Fruit fly (Drosophila melanogaster): ENCODE measurements around the gene Usp2.

Gene Usp2

DNA sequence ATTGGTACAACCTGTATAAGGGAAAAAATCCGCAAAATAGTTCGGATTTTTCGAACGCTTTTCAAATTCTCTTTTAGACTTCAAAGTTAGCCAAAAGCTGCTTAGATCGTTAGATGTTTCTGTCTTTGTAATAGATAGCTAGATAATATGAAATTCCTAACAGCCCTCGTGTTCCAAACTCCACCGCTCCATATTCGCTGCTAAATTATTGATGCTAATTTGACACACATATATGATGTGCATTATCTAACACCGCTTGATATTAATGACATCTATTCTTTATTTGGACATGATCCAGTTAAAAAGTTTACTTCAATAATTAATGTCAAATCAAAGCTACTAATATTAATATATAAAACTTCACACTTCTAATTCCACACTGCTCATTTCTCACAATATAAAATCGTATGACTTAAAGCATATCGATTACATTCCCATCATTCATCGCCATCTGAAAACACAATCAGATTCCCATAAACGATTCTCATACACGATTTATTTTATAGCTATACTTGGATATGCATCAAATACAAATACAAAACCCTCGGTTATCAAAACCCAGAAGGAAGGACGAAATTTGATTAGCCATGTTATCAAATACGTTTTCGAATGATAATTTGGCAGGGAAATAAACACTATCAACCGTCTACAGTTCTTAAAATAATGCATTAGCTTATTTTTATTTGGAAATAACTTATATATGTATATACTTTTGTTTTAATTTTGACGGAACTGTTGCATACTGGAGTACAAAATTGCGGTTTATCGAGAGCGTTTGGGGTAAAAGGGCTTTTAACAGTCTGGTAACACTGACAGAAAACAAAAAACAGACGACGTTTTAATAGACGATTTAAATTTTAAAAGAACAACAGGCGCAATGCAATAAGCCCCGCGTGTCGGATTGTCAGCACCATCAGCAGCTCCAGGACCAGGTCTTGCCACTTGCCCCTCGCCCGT is 11.4 kb upstream of the Usp2 start, which contains the start of gene CG14621 (continued):
- TF ChIP-seq ci (GFP tag; IDR thresholded peaks at IDR 0.05) = no peak
- TF ChIP-seq ac (GFP tag; optimal IDR thresholded peaks at IDR 0.05) = no peak
- TF ChIP-seq CG11093 (GFP tag; IDR thresholded peaks at IDR 0.05) = no peak
- TF ChIP-seq Hey (tag; optimal IDR thresholded peaks at IDR 0.05) = no peak
- TF ChIP-seq CG14710 (tag; optimal IDR thresholded peaks at IDR 0.05) = peak; percentile 24
- TF ChIP-seq CG2889 (GFP tag; IDR thresholded peaks at IDR 0.05) = no peak
- no peak for TF ChIP-seq Bgb (GFP tag; IDR thresholded peaks at IDR 0.05; ENCODE audit: partially characterized antibody)
- TF ChIP-seq CG7963 (GFP tag; IDR thresholded peaks at IDR 0.05; ENCODE audit: partially characterized antibody) = no peak
- 0 out of 3 replicates have a peak, but pooled peaks have one; percentile 7 for TF ChIP-seq row (GFP tag; IDR thresholded peaks at IDR 0.05)
- TF ChIP-seq Dip3 (GFP tag; optimal IDR thresholded peaks at IDR 0.05) = no peak
- no peak for TF ChIP-seq Doc3 (GFP tag; IDR thresholded peaks at IDR 0.05; ENCODE audit: partially characterized antibody)
- TF ChIP-seq repo (GFP tag; optimal IDR thresholded peaks at IDR 0.05) = no peak
- 0 out of 3 replicates have a peak, but pooled peaks have one; percentile 10 for TF ChIP-seq CG6791 (GFP tag; IDR thresholded peaks at IDR 0.05; ENCODE audit: partially characterized antibody)
- no peak for TF ChIP-seq ara (GFP tag; IDR thresholded peaks at IDR 0.05)
- no peak for TF ChIP-seq CG7357 (GFP tag; IDR thresholded peaks at IDR 0.05)
- TF ChIP-seq ssp (GFP tag; IDR thresholded peaks at IDR 0.05) = peak; percentile 60
- TF ChIP-seq shn (GFP tag; optimal IDR thresholded peaks at IDR 0.05) = no peak
- no peak for TF ChIP-seq jumu (GFP tag; optimal IDR thresholded peaks at IDR 0.05)
- 0 out of 2 replicates have a peak, but pooled peaks have one; percentile 7 for TF ChIP-seq bbx (GFP tag; IDR thresholded peaks at IDR 0.05; ENCODE audit: partially characterized antibody)
- TF ChIP-seq danr (GFP tag; IDR thresholded peaks at IDR 0.05) = no peak
- peak; percentile 41 for TF ChIP-seq stwl (tag; optimal IDR thresholded peaks at IDR 0.05)
- TF ChIP-seq CG43689 (GFP tag; IDR thresholded peaks at IDR 0.05) = no peak
- TF ChIP-seq grn (GFP tag; optimal IDR thresholded peaks at IDR 0.05) = no peak
- TF ChIP-seq CG1603 (tag; optimal IDR thresholded peaks at IDR 0.05) = peak; percentile 91
- TF ChIP-seq CG9609 (GFP tag; optimal IDR thresholded peaks at IDR 0.05) = no peak
- TF ChIP-seq CG8944 (GFP tag; optimal IDR thresholded peaks at IDR 0.05) = no peak
- no peak for TF ChIP-seq CG34422 (GFP tag; IDR thresholded peaks at IDR 0.05)
- no peak for TF ChIP-seq CG8478 (optimal IDR thresholded peaks at IDR 0.05)
- TF ChIP-seq gcm2 (GFP tag; optimal IDR thresholded peaks at IDR 0.05) = no peak
- no peak for TF ChIP-seq HLH3B (GFP tag; IDR thresholded peaks at IDR 0.05)
- TF ChIP-seq CG9932 (GFP tag; IDR thresholded peaks at IDR 0.05) = peak; percentile 35; the same call in 1 of the 2 replicates
- TF ChIP-seq CoRest (tag; optimal IDR thresholded peaks at IDR 0.05) = peak; percentile 12
- TF ChIP-seq CG4707 (GFP tag; optimal IDR thresholded peaks at IDR 0.05) = no peak
- TF ChIP-seq Dbx (GFP tag; IDR thresholded peaks at IDR 0.05) = no peak
- peak; percentile 50 for TF ChIP-seq CG10267 (tag; optimal IDR thresholded peaks at IDR 0.05)
- TF ChIP-seq CG12391 (tag; optimal IDR thresholded peaks at IDR 0.05) = no peak
- TF ChIP-seq prd (optimal IDR thresholded peaks at IDR 0.05) = no peak
- no peak for TF ChIP-seq prd (GFP tag; IDR thresholded peaks at IDR 0.05)
- no peak for TF ChIP-seq CG13624 (GFP tag; optimal IDR thresholded peaks at IDR 0.05)
- TF ChIP-seq z (GFP tag; IDR thresholded peaks at IDR 0.05) = no peak
- no peak for TF ChIP-seq usp (GFP tag; optimal IDR thresholded peaks at IDR 0.05)
- TF ChIP-seq CG1024 (GFP tag; IDR thresholded peaks at IDR 0.05) = peak; percentile 77
- no peak for TF ChIP-seq CG4730 (GFP tag; IDR thresholded peaks at IDR 0.05)
- peak; percentile 16 for TF ChIP-seq CG12659 (GFP tag; optimal IDR thresholded peaks at IDR 0.05)
- TF ChIP-seq CG10147 (GFP tag; optimal IDR thresholded peaks at IDR 0.05) = no peak
- TF ChIP-seq Dp (GFP tag; optimal IDR thresholded peaks at IDR 0.05) = peak; percentile 32
- peak; percentile 59 for TF ChIP-seq BEAF-32 (GFP tag; optimal IDR thresholded peaks at IDR 0.05)
- no peak for TF ChIP-seq cg (GFP tag; optimal IDR thresholded peaks at IDR 0.05)
- no peak for TF ChIP-seq al (GFP tag; IDR thresholded peaks at IDR 0.05)
- TF ChIP-seq Tbp (GFP tag; optimal IDR thresholded peaks at IDR 0.05) = no peak
